Worm (Caenorhabditis elegans) whole organism, L4/young adult: Measurements from ENCODE around the gene F35C8.8.

Source experiments
- W03F9.2 ChIP-seq: fragments of 150-350 bp; optimal IDR thresholded peaks from 2 replicates; lab custom pipeline; 2014; ENCODE audit warnings: missing biosample characterization, missing genetic modification characterization
- dao-5 ChIP-seq: sonication (generic microtip); optimal IDR thresholded peaks from 2 replicates; lab custom pipeline; 2016; ENCODE audit warnings: missing genotype, missing genetic modification characterization, moderate library complexity, missing compliant biosample characterization
- him-1 ChIP-seq: sonication (generic microtip); optimal IDR thresholded peaks from 2 replicates; lab custom pipeline; 2016; ENCODE audit warnings: missing genotype, missing genetic modification reagents, missing genetic modification characterization, missing compliant biosample characterization

The F35C8.8 gene

ce11 chrX:5336498-5336897 lies 35.9 kb downstream of the F35C8.8 start:
- TF ChIP-seq dao-5 (no peak), him-1 (tag; lab: Kevin White, UChicago) (no peak), W03F9.2 (tag; lab: Kevin White, UChicago) (peak; percentile 49)

ce11 chrX:5335368-5335767 lies 37.1 kb downstream of the F35C8.8 start, which contains the start of gene C26B9.6:
Gene C26B9.6, minus strand, starts transcription at chrX:5335468.
- TF ChIP-seq dao-5 (no peak), W03F9.2 (tag; lab: Kevin White, UChicago) (no peak), him-1 (tag; lab: Kevin White, UChicago) (no peak)

- TF ChIP-seq W03F9.2 (tag; lab: Kevin White, UChicago) (no peak), him-1 (tag; lab: Kevin White, UChicago) (no peak)
These were observed 41.7 kb downstream of the F35C8.8 start for ce11 chrX:5330765-5331164.

ce11 chrX:5329236-5329635 lies 43.2 kb downstream of the F35C8.8 start, which contains the start of gene C26B9.5:
Gene C26B9.5, plus strand, starts transcription at chrX:5329479.
- no peak for TF ChIP-seq W03F9.2 (tag; lab: Kevin White, UChicago)
- no peak for TF ChIP-seq him-1 (tag; lab: Kevin White, UChicago)
- TF ChIP-seq dao-5: no peak

- TF ChIP-seq him-1 (tag; lab: Kevin White, UChicago): no peak
- no peak for TF ChIP-seq W03F9.2 (tag; lab: Kevin White, UChicago)
- TF ChIP-seq dao-5: no peak
These were observed 49.2 kb downstream of the F35C8.8 start, which contains the start of gene sto-2 for ce11 chrX:5323287-5323686. Gene sto-2, minus strand, starts transcription at chrX:5323387.

- TF ChIP-seq dao-5 (no peak), W03F9.2 (tag; lab: Kevin White, UChicago) (no peak), him-1 (tag; lab: Kevin White, UChicago) (no peak)
These were observed 50.9 kb downstream of the F35C8.8 start for ce11 chrX:5321563-5321962.
